Worm (Caenorhabditis elegans) whole organism, L4/young adult: ENCODE results near the gene cubn-1.

ENCODE experiments used
- W03F9.2 ChIP-seq: fragments of 150-350 bp; optimal IDR thresholded peaks from 2 replicates; lab custom pipeline; 2014; ENCODE audit warnings: missing biosample characterization, missing genetic modification characterization
- dao-5 ChIP-seq: sonication (generic microtip); optimal IDR thresholded peaks from 2 replicates; lab custom pipeline; 2016; ENCODE audit warnings: missing genotype, missing genetic modification characterization, moderate library complexity, missing compliant biosample characterization
- him-1 ChIP-seq: sonication (generic microtip); optimal IDR thresholded peaks from 2 replicates; lab custom pipeline; 2016; ENCODE audit warnings: missing genotype, missing genetic modification reagents, missing genetic modification characterization, missing compliant biosample characterization

ce11 chrV:12632048-12632447 is 20.9 kb downstream of the cubn-1 start, which contains the start of gene srx-113:
- TF ChIP-seq dao-5 (tag; lab: Kevin White, UChicago) (no peak), him-1 (tag; lab: Kevin White, UChicago) (no peak), W03F9.2 (tag; lab: Kevin White, UChicago) (no peak)
